Fruit fly (Drosophila melanogaster): ENCODE measurements around the gene tho2.

DNA sequence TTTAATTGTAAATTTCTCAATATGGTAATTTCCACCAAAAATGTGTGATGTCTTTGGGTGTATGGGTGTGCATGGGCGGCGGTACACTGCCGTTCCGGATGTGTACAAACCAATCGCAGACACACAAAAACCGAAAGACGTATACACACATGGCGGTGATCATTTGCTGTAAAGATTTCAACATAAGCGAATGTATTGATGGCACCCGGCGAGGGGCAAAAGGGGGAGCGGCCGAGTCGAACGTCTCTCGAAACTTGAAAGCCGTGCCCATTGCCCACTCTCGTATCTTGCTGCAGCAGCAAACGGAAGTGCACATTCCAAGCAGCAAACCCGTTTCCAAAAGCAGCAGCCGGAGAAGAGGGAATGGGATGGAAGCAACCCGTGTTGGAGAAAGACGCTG, 17.3 kb upstream of the tho2 start:
- TF ChIP-seq dac (GFP tag; optimal IDR thresholded peaks at IDR 0.05) (no peak), OdsH (GFP tag; optimal IDR thresholded peaks at IDR 0.05) (no peak), CG8119 (GFP tag; IDR thresholded peaks at IDR 0.05) (no peak), CG6854 (GFP tag; optimal IDR thresholded peaks at IDR 0.05) (peak; percentile 69), CG16779 (tag; optimal IDR thresholded peaks at IDR 0.05) (no peak), cyc (GFP tag; optimal IDR thresholded peaks at IDR 0.05) (no peak), CG4318 (GFP tag; optimal IDR thresholded peaks at IDR 0.05) (no peak), Sox15 (GFP tag; optimal IDR thresholded peaks at IDR 0.05) (no peak), CG15336 (GFP tag; IDR thresholded peaks at IDR 0.05) (no peak), pdm3 (GFP tag; optimal IDR thresholded peaks at IDR 0.05) (no peak), Smox (GFP tag; optimal IDR thresholded peaks at IDR 0.05) (no peak), Eip78C (GFP tag) (no peak), Ets96B (tag; optimal IDR thresholded peaks at IDR 0.05) (no peak)

Measured in whole organism, prepupa.